Fruit fly (Drosophila melanogaster) whole organism, embryonic: ENCODE data around the gene MED27.

Experiments used
- CG10274 ChIP-seq: fragments of 200-800 bp; sonication (Bioruptor generic); optimal IDR thresholded peaks from 3 replicates; lab custom pipeline; 2017; ENCODE audit warnings: missing biosample characterization, mild to moderate bottlenecking, missing genetic modification characterization
- CG13424 ChIP-seq: fragments of 200-800 bp; sonication (Bioruptor generic); optimal IDR thresholded peaks from 2 replicates; lab custom pipeline; 2019; ENCODE audit warnings: missing biosample characterization, mild to moderate bottlenecking, missing genetic modification characterization, moderate library complexity

DNA sequence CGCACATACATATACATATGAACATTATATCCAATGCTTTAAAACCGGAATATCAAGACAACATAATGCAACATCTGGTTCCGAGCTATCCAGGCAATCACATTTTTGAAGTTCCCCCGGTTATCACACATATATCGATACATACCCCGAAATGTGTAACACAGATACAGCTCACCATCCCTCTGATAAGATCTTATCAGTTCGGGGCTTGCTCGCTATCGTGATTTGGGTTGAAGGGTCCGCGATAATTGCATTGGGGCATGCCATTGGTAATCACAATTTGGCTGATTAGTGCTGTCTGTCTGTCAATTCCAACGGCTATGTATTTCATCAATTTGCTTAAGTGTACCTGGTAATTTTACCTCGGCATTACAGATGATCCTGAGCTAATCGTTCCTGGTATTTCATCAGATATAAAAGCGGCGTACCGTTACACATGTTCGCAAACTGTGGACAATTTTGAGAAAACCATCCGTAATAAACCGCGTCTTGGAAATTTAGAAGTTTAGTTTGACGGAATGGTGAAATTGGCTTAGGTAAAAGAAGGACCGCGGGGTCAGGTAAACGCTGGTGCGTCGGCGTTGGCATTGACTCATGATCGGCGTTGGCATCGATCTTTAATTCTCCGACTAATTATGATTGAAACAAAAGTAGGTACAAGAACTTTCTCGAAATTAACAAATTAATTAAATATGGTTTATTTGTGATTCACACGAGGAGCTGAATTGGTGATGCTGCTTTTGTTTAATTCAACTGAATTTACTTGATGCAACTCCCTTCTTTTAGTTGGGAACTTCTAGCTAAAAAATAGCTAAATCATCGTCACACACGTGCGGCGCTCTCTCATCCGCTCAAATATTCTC lies 17.1 kb downstream of the MED27 start:
- TF ChIP-seq CG10274 (GFP tag; lab: Kevin White, UChicago) (no peak), CG13424 (tag; lab: Kevin White, UChicago) (no peak)
